Worm (Caenorhabditis elegans) whole organism, late embryonic: ENCODE measurements around the gene fbxa-224.

ENCODE experiments used
- C08G9.2 ChIP-seq: sonication (generic microtip); optimal IDR thresholded peaks from 2 replicates; lab custom pipeline; 2016; ENCODE audit warnings: mild to moderate bottlenecking, missing genetic modification characterization, moderate library complexity, missing compliant biosample characterization
- C38D4.7 ChIP-seq: fragments of 200-800 bp; sonication (Bioruptor generic); optimal IDR thresholded peaks from 2 replicates; lab custom pipeline; 2018; ENCODE audit warnings: mild to moderate bottlenecking, missing genetic modification characterization, moderate library complexity, missing compliant biosample characterization
- K02D7.2 ChIP-seq: sonication (generic microtip); optimal IDR thresholded peaks from 2 replicates; lab custom pipeline; 2017; ENCODE audit warnings: mild to moderate bottlenecking, missing genetic modification characterization, missing compliant biosample characterization
- K09A11.1 ChIP-seq: sonication (generic microtip); optimal IDR thresholded peaks from 2 replicates; lab custom pipeline; 2017; ENCODE audit warnings: antibody characterized with exemption, mild to moderate bottlenecking, missing genetic modification characterization, missing compliant biosample characterization; ENCODE audit not compliant: insufficient read depth
- T23F11.4 ChIP-seq: fragments of 200-800 bp; sonication (Bioruptor generic); optimal IDR thresholded peaks from 2 replicates; lab custom pipeline; 2018; ENCODE audit warnings: mild to moderate bottlenecking, missing genetic modification characterization, missing compliant biosample characterization
- Y22D7AL.16 ChIP-seq: sonication (generic microtip); optimal IDR thresholded peaks from 2 replicates; lab custom pipeline; 2016; ENCODE audit warnings: missing genetic modification characterization, missing compliant biosample characterization
- ama-1 ChIP-seq: fragments of 150-350 bp; optimal IDR thresholded peaks from 2 replicates; lab custom pipeline; 2014
- ceh-14 ChIP-seq: sonication (generic microtip); optimal IDR thresholded peaks from 2 replicates; lab custom pipeline; 2016; ENCODE audit warnings: missing genotype, missing genetic modification characterization, missing compliant biosample characterization
- ceh-18 ChIP-seq: sonication (generic microtip); optimal IDR thresholded peaks from 2 replicates; lab custom pipeline; 2016; ENCODE audit warnings: missing genetic modification characterization, missing compliant biosample characterization
- ceh-2 ChIP-seq: sonication (generic microtip); optimal IDR thresholded peaks from 2 replicates; lab custom pipeline; 2016; ENCODE audit warnings: missing genotype, missing genetic modification characterization, missing compliant biosample characterization
- ceh-22 ChIP-seq: sonication (generic microtip); optimal IDR thresholded peaks from 2 replicates; lab custom pipeline; 2017; ENCODE audit warnings: missing biosample characterization, missing genetic modification characterization
- ceh-24 ChIP-seq: sonication (generic microtip); optimal IDR thresholded peaks from 2 replicates; lab custom pipeline; 2016; ENCODE audit warnings: mild to moderate bottlenecking, missing genetic modification characterization, missing compliant biosample characterization
- ceh-30 ChIP-seq: fragments of 150-350 bp; optimal IDR thresholded peaks from 2 replicates; lab custom pipeline; 2014; ENCODE audit warnings: missing biosample characterization, missing genetic modification characterization
- ceh-31 ChIP-seq: sonication (generic microtip); optimal IDR thresholded peaks from 2 replicates; lab custom pipeline; 2016; ENCODE audit warnings: missing genetic modification characterization, missing compliant biosample characterization
- ceh-34 ChIP-seq: sonication (generic microtip); optimal IDR thresholded peaks from 2 replicates; lab custom pipeline; 2016; ENCODE audit warnings: mild to moderate bottlenecking, missing genetic modification characterization, missing compliant biosample characterization
- ceh-6 ChIP-seq: fragments of 200-800 bp; sonication (Bioruptor generic); optimal IDR thresholded peaks from 2 replicates; lab custom pipeline; 2018; ENCODE audit warnings: mild to moderate bottlenecking, missing genetic modification characterization, missing compliant biosample characterization
- ceh-9 ChIP-seq: sonication (generic microtip); optimal IDR thresholded peaks from 2 replicates; lab custom pipeline; 2016; ENCODE audit warnings: mild to moderate bottlenecking, missing genetic modification characterization, inconsistent platforms, missing compliant biosample characterization
- dmd-4 ChIP-seq: sonication (generic microtip); optimal IDR thresholded peaks from 2 replicates; lab custom pipeline; 2016; ENCODE audit warnings: borderline replicate concordance, missing genetic modification characterization, missing compliant biosample characterization
- elt-2 ChIP-seq: sonication (generic microtip); optimal IDR thresholded peaks from 2 replicates; lab custom pipeline; 2016; ENCODE audit warnings: missing genetic modification reagents, missing genetic modification characterization, missing compliant biosample characterization
- elt-4 ChIP-seq: sonication (generic microtip); optimal IDR thresholded peaks from 2 replicates; lab custom pipeline; 2016; ENCODE audit warnings: missing genetic modification characterization, missing compliant biosample characterization
- ets-4 ChIP-seq: sonication (generic microtip); optimal IDR thresholded peaks from 2 replicates; lab custom pipeline; 2016; ENCODE audit warnings: missing genetic modification characterization, missing compliant biosample characterization
- eyg-1 ChIP-seq: sonication (generic microtip); optimal IDR thresholded peaks from 2 replicates; lab custom pipeline; 2016; ENCODE audit warnings: missing genotype, missing genetic modification characterization, missing compliant biosample characterization
- fax-1 ChIP-seq: sonication (generic microtip); optimal IDR thresholded peaks from 2 replicates; lab custom pipeline; 2016; ENCODE audit warnings: missing genotype, missing genetic modification characterization, missing compliant biosample characterization
- fkh-6 ChIP-seq: sonication (generic microtip); optimal IDR thresholded peaks from 2 replicates; lab custom pipeline; 2016; ENCODE audit warnings: missing genetic modification characterization, missing compliant biosample characterization
- hlh-15 ChIP-seq: sonication (generic microtip); optimal IDR thresholded peaks from 2 replicates; lab custom pipeline; 2016; ENCODE audit warnings: missing genetic modification characterization, missing compliant biosample characterization
- hlh-30 ChIP-seq: sonication (generic microtip); optimal IDR thresholded peaks from 2 replicates; lab custom pipeline; 2017; ENCODE audit warnings: antibody characterized with exemption, missing genetic modification characterization, missing compliant biosample characterization; ENCODE audit not compliant: insufficient read depth
- hlh-6 ChIP-seq: sonication (generic microtip); optimal IDR thresholded peaks from 2 replicates; lab custom pipeline; 2016; ENCODE audit warnings: missing genotype, missing genetic modification characterization, missing compliant biosample characterization
- hlh-8 ChIP-seq: sonication (generic microtip); optimal IDR thresholded peaks from 2 replicates; lab custom pipeline; 2016; ENCODE audit warnings: missing genotype, missing genetic modification characterization, missing compliant biosample characterization
- lim-6 ChIP-seq: sonication (generic microtip); optimal IDR thresholded peaks from 2 replicates; lab custom pipeline; 2016; ENCODE audit warnings: missing genetic modification characterization, missing compliant biosample characterization
- madf-2 ChIP-seq: sonication (generic microtip); optimal IDR thresholded peaks from 2 replicates; lab custom pipeline; 2017; ENCODE audit warnings: missing genetic modification characterization, missing compliant biosample characterization
- mec-3 ChIP-seq: sonication (generic microtip); optimal IDR thresholded peaks from 2 replicates; lab custom pipeline; 2016; ENCODE audit warnings: borderline replicate concordance, missing genetic modification characterization, missing compliant biosample characterization
- nfya-1 ChIP-seq: sonication (generic microtip); optimal IDR thresholded peaks from 2 replicates; lab custom pipeline; 2017; ENCODE audit warnings: missing genetic modification characterization, mild to moderate bottlenecking, missing compliant biosample characterization, antibody characterized with exemption, moderate library complexity
- nhr-11 ChIP-seq: fragments of 150-350 bp; optimal IDR thresholded peaks from 2 replicates; lab custom pipeline; 2014; ENCODE audit warnings: missing biosample characterization, missing genetic modification characterization
- npax-4 ChIP-seq: sonication (generic microtip); optimal IDR thresholded peaks from 2 replicates; lab custom pipeline; 2016; ENCODE audit warnings: missing genetic modification characterization, missing compliant biosample characterization
- pat-9 ChIP-seq: fragments of 200-800 bp; sonication (Bioruptor generic); optimal IDR thresholded peaks from 2 replicates; lab custom pipeline; 2018; ENCODE audit warnings: mild to moderate bottlenecking, missing genetic modification characterization, moderate library complexity, missing compliant biosample characterization
- pax-1 ChIP-seq: fragments of 150-350 bp; optimal IDR thresholded peaks from 2 replicates; lab custom pipeline; 2014; ENCODE audit warnings: missing biosample characterization, missing genetic modification characterization
- pha-4 ChIP-seq: fragments of 150-350 bp; optimal IDR thresholded peaks from 2 replicates; lab custom pipeline; 2018; ENCODE audit warnings: missing biosample characterization, missing genetic modification reagents, missing genetic modification characterization
- pqm-1 ChIP-seq: sonication (generic microtip); optimal IDR thresholded peaks from 2 replicates; lab custom pipeline; 2016; ENCODE audit warnings: missing genetic modification characterization, missing compliant biosample characterization
- rnt-1 ChIP-seq: sonication (generic microtip); optimal IDR thresholded peaks from 2 replicates; lab custom pipeline; 2016; ENCODE audit warnings: missing genetic modification characterization, missing compliant biosample characterization
- sdc-2 ChIP-seq: sonication (generic microtip); optimal IDR thresholded peaks from 2 replicates; lab custom pipeline; 2016; ENCODE audit warnings: missing genotype, missing genetic modification characterization, missing compliant biosample characterization
- sox-2 ChIP-seq: fragments of 200-800 bp; sonication (Bioruptor generic); IDR thresholded peaks from 2 replicates; pipeline ENCODE4 v1.3.6; 2022; ENCODE audit warnings: missing genetic modification reagents, missing genetic modification characterization, missing compliant biosample characterization
- sox-4 ChIP-seq: sonication (generic microtip); optimal IDR thresholded peaks from 2 replicates; lab custom pipeline; 2017; ENCODE audit warnings: mild to moderate bottlenecking, missing genetic modification characterization, inconsistent platforms, missing compliant biosample characterization
- syd-9 ChIP-seq: sonication (generic microtip); optimal IDR thresholded peaks from 2 replicates; lab custom pipeline; 2016; ENCODE audit warnings: mild to moderate bottlenecking, missing genetic modification characterization, moderate library complexity, missing compliant biosample characterization
- tbx-2 ChIP-seq: sonication (generic microtip); optimal IDR thresholded peaks from 2 replicates; lab custom pipeline; 2016; ENCODE audit warnings: missing genetic modification characterization, missing compliant biosample characterization
- tbx-7 ChIP-seq: sonication (generic microtip); optimal IDR thresholded peaks from 2 replicates; lab custom pipeline; 2016; ENCODE audit warnings: missing genotype, missing genetic modification characterization, missing compliant biosample characterization

fbxa-224 gene

ce11 chrII:7570820-7571219, 22.9 kb upstream of the fbxa-224 start:
- TF ChIP-seq ceh-22 (tag; lab: Kevin White, UChicago), result no peak
- TF ChIP-seq, all 69 proteins: peak for 0

- no peak for TF ChIP-seq ets-4
- TF ChIP-seq dmd-4 (tag; lab: Kevin White, UChicago), result no peak
- no peak for TF ChIP-seq ceh-30
- TF ChIP-seq K02D7.2, result no peak
- TF ChIP-seq pqm-1 (tag; lab: Kevin White, UChicago), result no peak
- TF ChIP-seq madf-2 (tag; lab: Kevin White, UChicago), result no peak
- no peak for TF ChIP-seq tbx-7 (tag; lab: Kevin White, UChicago)
- no peak for TF ChIP-seq pat-9
- TF ChIP-seq fkh-6 (tag; lab: Kevin White, UChicago), result no peak
- TF ChIP-seq C38D4.7, result no peak
- no peak for TF ChIP-seq ceh-22 (tag; lab: Kevin White, UChicago)
- no peak for TF ChIP-seq pax-1 (tag; lab: Kevin White, UChicago)
Measured at ce11 chrII:7570305-7570704, 22.4 kb upstream of the fbxa-224 start, which contains the start of gene F35D2.3. Gene F35D2.3 (plus strand): TSS chrII:7570605.

- TF ChIP-seq ceh-9 (tag; lab: Kevin White, UChicago), result no peak
- TF ChIP-seq ceh-30, result no peak
- no peak for TF ChIP-seq nhr-11 (tag; lab: Kevin White, UChicago)
- TF ChIP-seq K02D7.2, result no peak
- no peak for TF ChIP-seq C08G9.2 (tag; lab: Kevin White, UChicago)
- no peak for TF ChIP-seq sdc-2
- TF ChIP-seq ceh-6 (GFP tag; lab: Kevin White, UChicago), result no peak
- no peak for TF ChIP-seq pqm-1 (tag; lab: Kevin White, UChicago)
- no peak for TF ChIP-seq ceh-14 (tag; lab: Kevin White, UChicago)
- TF ChIP-seq fax-1 (tag; lab: Kevin White, UChicago), result no peak
- no peak for TF ChIP-seq nfya-1 (tag; lab: Kevin White, UChicago)
- TF ChIP-seq ceh-2, result no peak
- no peak for TF ChIP-seq pha-4 (tag; lab: Kevin White, UChicago)
- no peak for TF ChIP-seq K09A11.1 (tag; lab: Kevin White, UChicago)
- no peak for TF ChIP-seq npax-4 (tag; lab: Kevin White, UChicago)
- TF ChIP-seq sox-4 (tag; lab: Kevin White, UChicago), result no peak
- TF ChIP-seq sox-2 (GFP tag; lab: Robert Waterston, UW), result no peak
- TF ChIP-seq T23F11.4 (GFP tag; lab: Kevin White, UChicago), result no peak
Measured at ce11 chrII:7562616-7563015, 14.7 kb upstream of the fbxa-224 start.

- no peak for TF ChIP-seq Y22D7AL.16 (tag; lab: Kevin White, UChicago)
- no peak for TF ChIP-seq lim-6 (tag; lab: Kevin White, UChicago)
- no peak for TF ChIP-seq elt-2 (tag; lab: Kevin White, UChicago)
- no peak for TF ChIP-seq nhr-11 (tag; lab: Kevin White, UChicago)
- no peak for TF ChIP-seq hlh-30 (tag; lab: Kevin White, UChicago)
- no peak for TF ChIP-seq ceh-31 (tag; lab: Kevin White, UChicago)
- TF ChIP-seq hlh-6 (tag; lab: Kevin White, UChicago), result no peak
Measured at ce11 chrII:7561494-7561893, 13.6 kb upstream of the fbxa-224 start, which contains the start of the genes ZK1290.11 and ZK1290.1. Gene ZK1290.11 (minus strand): TSS chrII:7561594. Gene ZK1290.1 (plus strand): TSS chrII:7561764.

ce11 chrII:7560844-7561243, 12.9 kb upstream of the fbxa-224 start:
- TF ChIP-seq fax-1 (tag; lab: Kevin White, UChicago) (no peak), mec-3 (tag; lab: Kevin White, UChicago) (no peak), sox-2 (GFP tag; lab: Robert Waterston, UW) (no peak), nhr-11 (tag; lab: Kevin White, UChicago) (no peak), madf-2 (tag; lab: Kevin White, UChicago) (no peak), ama-1 (lab: Kevin White, UChicago) (no peak), hlh-8 (tag; lab: Kevin White, UChicago) (no peak), C08G9.2 (tag; lab: Kevin White, UChicago) (no peak), tbx-7 (tag; lab: Kevin White, UChicago) (no peak), hlh-15 (tag; lab: Kevin White, UChicago) (no peak), ceh-18 (tag; lab: Kevin White, UChicago) (no peak), ceh-24 (tag; lab: Kevin White, UChicago) (no peak), eyg-1 (no peak), elt-4 (no peak), ceh-34 (tag; lab: Kevin White, UChicago) (no peak), rnt-1 (tag; lab: Kevin White, UChicago) (no peak), tbx-2 (tag; lab: Kevin White, UChicago) (no peak), syd-9 (tag; lab: Kevin White, UChicago) (no peak), ceh-14 (tag; lab: Kevin White, UChicago) (no peak)
